Fruit fly (Drosophila melanogaster): ENCODE results near the gene CG5961.
A peak's percentile ranks its signal among the peaks of the same experiment; 100 is the strongest.

The CG5961 gene

dm6 chr3R:12448889-12449314 lies 11.2 kb downstream of the CG5961 start, which contains the start of gene CG18549 (continued):
- TF ChIP-seq twi (tag; optimal IDR thresholded peaks at IDR 0.05) (peak; percentile 99), gem (tag; optimal IDR thresholded peaks at IDR 0.05) (peak; percentile 100), h (optimal IDR thresholded peaks at IDR 0.05) (no peak), CoRest (tag; optimal IDR thresholded peaks at IDR 0.05) (peak; percentile 100), zfh2 (GFP tag; optimal IDR thresholded peaks at IDR 0.05) (peak; percentile 98), ham (GFP tag; IDR thresholded peaks at IDR 0.05) (peak; percentile 98), chm (GFP tag; IDR thresholded peaks at IDR 0.05) (peak; percentile 100), CG14667 (GFP tag; IDR thresholded peaks at IDR 0.05) (peak; percentile 99), CG1832 (GFP tag; optimal IDR thresholded peaks at IDR 0.05) (no peak), H2.0 (GFP tag; IDR thresholded peaks at IDR 0.05) (peak; percentile 100), ERR (GFP tag; optimal IDR thresholded peaks at IDR 0.05) (peak; percentile 98), CG10209 (GFP tag; optimal IDR thresholded peaks at IDR 0.05) (peak; percentile 100), Blimp-1 (GFP tag; optimal IDR thresholded peaks at IDR 0.05) (peak; percentile 99), CG34422 (GFP tag; IDR thresholded peaks at IDR 0.05) (peak; percentile 100), otp (GFP tag; IDR thresholded peaks at IDR 0.05) (peak; percentile 100), CG6654 (GFP tag; optimal IDR thresholded peaks at IDR 0.05) (peak; percentile 94), CG13296 (GFP tag; optimal IDR thresholded peaks at IDR 0.05) (peak; percentile 100), disco-r (GFP tag; optimal IDR thresholded peaks at IDR 0.05) (peak; percentile 99), insv (GFP tag; optimal IDR thresholded peaks at IDR 0.05) (peak; percentile 74 to 86), nau (GFP tag; optimal IDR thresholded peaks at IDR 0.05) (peak; percentile 100), yki (optimal IDR thresholded peaks at IDR 0.05) (no peak), CG3726 (GFP tag; IDR thresholded peaks at IDR 0.05) (peak; percentile 100), CG11398 (GFP tag; optimal IDR thresholded peaks at IDR 0.05) (peak; percentile 99), gsb-n (tag; optimal IDR thresholded peaks at IDR 0.05) (peak; percentile 100), CG42726 (GFP tag; IDR thresholded peaks at IDR 0.05; ENCODE audit: partially characterized antibody) (peak; percentile 5; the same call in 1 of the 2 replicates), pzg (GFP tag; optimal IDR thresholded peaks at IDR 0.05) (peak; percentile 52), CG6854 (GFP tag; optimal IDR thresholded peaks at IDR 0.05) (peak; percentile 100), zen2 (GFP tag; IDR thresholded peaks at IDR 0.05; ENCODE audit: partially characterized antibody) (peak; percentile 84), Stat92E (GFP tag; optimal IDR thresholded peaks at IDR 0.05) (peak in 1 of 3 experiments; percentile 100), CG6683 (GFP tag; optimal IDR thresholded peaks at IDR 0.05) (peak; percentile 99), Camta (GFP tag; optimal IDR thresholded peaks at IDR 0.05) (peak; percentile 100), jigr1 (GFP tag; IDR thresholded peaks at IDR 0.05) (peak; percentile 99), Eip74EF (GFP tag; optimal IDR thresholded peaks at IDR 0.05) (peak in 1 of 2 experiments; percentile 100), da (GFP tag; optimal IDR thresholded peaks at IDR 0.05) (peak; percentile 97), stc (GFP tag; IDR thresholded peaks at IDR 0.05) (peak; percentile 100), CG16813 (GFP tag; IDR thresholded peaks at IDR 0.05; ENCODE audit: partially characterized antibody) (peak; percentile 80), dati (GFP tag; IDR thresholded peaks at IDR 0.05) (peak; percentile 99), ara (GFP tag; IDR thresholded peaks at IDR 0.05) (peak; percentile 100), z (GFP tag; IDR thresholded peaks at IDR 0.05) (peak; percentile 90), CG43689 (GFP tag; IDR thresholded peaks at IDR 0.05) (peak; percentile 99), al (GFP tag; IDR thresholded peaks at IDR 0.05) (peak; percentile 99), unpg (GFP tag; optimal IDR thresholded peaks at IDR 0.05) (peak; percentile 100), kni (GFP tag; optimal IDR thresholded peaks at IDR 0.05) (peak; percentile 99), ase (GFP tag; IDR thresholded peaks at IDR 0.05) (peak; percentile 100), Dref (GFP tag; IDR thresholded peaks at IDR 0.05) (peak; percentile 82), CG14050 (GFP tag; IDR thresholded peaks at IDR 0.05) (peak; percentile 100), gfzf (GFP tag; optimal IDR thresholded peaks at IDR 0.05) (peak; percentile 44), Gsc (GFP tag; IDR thresholded peaks at IDR 0.05) (peak; percentile 99), corto (GFP tag; optimal IDR thresholded peaks at IDR 0.05) (peak; percentile 100), CG5953 (GFP tag; IDR thresholded peaks at IDR 0.05) (peak; percentile 100), stwl (tag; optimal IDR thresholded peaks at IDR 0.05) (peak; percentile 95)
